Worm (Caenorhabditis elegans): ENCODE results near the gene srh-190.

- TF ChIP-seq elt-1 (tag; optimal IDR thresholded peaks at IDR 0.05; ENCODE audit: borderline replicate concordance, insufficient read depth): no peak
- no peak for TF ChIP-seq ztf-11 (tag; optimal IDR thresholded peaks at IDR 0.05)
- TF ChIP-seq blmp-1 (tag; optimal IDR thresholded peaks at IDR 0.05): no peak
- TF ChIP-seq ceh-39 (tag; optimal IDR thresholded peaks at IDR 0.05): no peak
- no peak for TF ChIP-seq mab-5 (tag; optimal IDR thresholded peaks at IDR 0.05)
- no peak for TF ChIP-seq nhr-237 (tag; optimal IDR thresholded peaks at IDR 0.05)
- TF ChIP-seq flh-1 (GFP tag; optimal IDR thresholded peaks at IDR 0.05): no peak
- TF ChIP-seq unc-62 (GFP tag; optimal IDR thresholded peaks at IDR 0.05): no peak
- no peak for TF ChIP-seq lin-32 (GFP tag; optimal IDR thresholded peaks at IDR 0.05)
Observed at ce11 chrV:3927522-3927921, 24.6 kb downstream of the srh-190 start.
